Worm (Caenorhabditis elegans): ENCODE measurements around the gene ceh-20.
A peak's percentile ranks its signal among the peaks of the same experiment; 100 is the strongest.

Gene ceh-20

DNA sequence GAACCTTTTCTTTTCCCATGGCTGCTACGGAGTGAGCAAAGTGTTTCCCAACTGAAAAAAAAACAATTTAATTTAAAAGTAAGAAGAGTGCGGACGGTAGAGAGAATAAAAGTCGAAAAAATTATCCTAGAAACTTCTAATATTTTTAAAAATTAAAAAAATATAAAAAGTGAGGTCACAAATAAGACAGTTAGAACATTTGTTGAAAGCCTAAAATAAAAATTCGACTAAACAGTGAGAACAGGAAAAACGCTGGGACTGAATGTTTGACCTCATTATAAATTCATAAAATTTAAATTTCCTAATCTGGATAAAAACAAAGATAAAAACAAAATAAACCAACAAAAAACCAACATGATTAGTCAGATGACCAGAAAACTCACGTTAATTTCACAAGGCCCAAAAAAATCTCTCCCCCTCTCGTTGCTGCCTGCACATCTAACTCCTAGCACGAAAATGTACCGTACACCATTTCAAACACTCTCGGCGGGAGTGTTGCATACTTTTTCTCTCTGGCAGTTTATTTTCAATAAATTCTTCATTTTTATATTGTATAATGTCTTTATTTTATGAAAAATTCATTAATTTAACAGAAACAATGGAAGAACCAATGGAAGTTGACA is 7.9 kb upstream of the ceh-20 start, which contains the start of the genes eef-1A.1 and rfc-4 (continued):
- no peak for TF ChIP-seq dpff-1 (tag; optimal IDR thresholded peaks at IDR 0.05)
- peak; percentile 58 for TF ChIP-seq gei-17 (GFP tag; optimal IDR thresholded peaks at IDR 0.05)
- TF ChIP-seq madf-10 (tag; optimal IDR thresholded peaks at IDR 0.05): peak; percentile 68
- TF ChIP-seq F55B11.4 (tag; optimal IDR thresholded peaks at IDR 0.05; ENCODE audit: borderline replicate concordance, insufficient read depth): no peak
- TF ChIP-seq attf-3 (GFP tag; conservative IDR thresholded peaks at IDR 0.05): peak; percentile 91
- no peak for TF ChIP-seq zim-3 (tag; optimal IDR thresholded peaks at IDR 0.05)
- no peak for TF ChIP-seq aptf-3 (GFP tag; IDR thresholded peaks at IDR 0.05)
- no peak for TF ChIP-seq egl-18 (GFP tag; IDR thresholded peaks at IDR 0.05)
- no peak for TF ChIP-seq unc-62 (GFP tag; optimal IDR thresholded peaks at IDR 0.05)
- TF ChIP-seq ceh-100 (GFP tag; IDR thresholded peaks at IDR 0.05): peak; percentile 76
- no peak for TF ChIP-seq sea-2 (GFP tag; IDR thresholded peaks at IDR 0.05)
- TF ChIP-seq bed-2 (GFP tag; IDR thresholded peaks at IDR 0.05): no peak
- TF ChIP-seq Y53G8AR.9 (GFP tag; conservative IDR thresholded peaks at IDR 0.05): peak; percentile 81
- peak; percentile 68 for TF ChIP-seq hsf-1 (GFP tag; IDR thresholded peaks at IDR 0.05)
- TF ChIP-seq ama-1 (optimal IDR thresholded peaks at IDR 0.05): peak; percentile 61
- no peak for TF ChIP-seq ama-1 (GFP tag; optimal IDR thresholded peaks at IDR 0.05)
- TF ChIP-seq fkh-3 (tag; optimal IDR thresholded peaks at IDR 0.05): no peak
- TF ChIP-seq F52B5.7 (tag; optimal IDR thresholded peaks at IDR 0.05): no peak
- TF ChIP-seq atf-7 (tag; optimal IDR thresholded peaks at IDR 0.05): peak; percentile 57
- TF ChIP-seq C17E4.6 (GFP tag; IDR thresholded peaks at IDR 0.05): 0 out of 2 replicates have a peak, but pooled peaks have one; percentile 25
- TF ChIP-seq ekl-4 (GFP tag; IDR thresholded peaks at IDR 0.05): peak; percentile 93
- peak; percentile 98 for TF ChIP-seq lin-54 (GFP tag; optimal IDR thresholded peaks at IDR 0.05)
- peak; percentile 92 for TF ChIP-seq ZK185.1 (tag; optimal IDR thresholded peaks at IDR 0.05; ENCODE audit: poor library complexity, severe bottlenecking)
- TF ChIP-seq him-1 (tag; optimal IDR thresholded peaks at IDR 0.05): peak; percentile 60
- TF ChIP-seq B0261.1 (tag; optimal IDR thresholded peaks at IDR 0.05): peak; percentile 15
- TF ChIP-seq ztf-3 (GFP tag; optimal IDR thresholded peaks at IDR 0.05): no peak
- peak; percentile 18 for TF ChIP-seq die-1 (tag; optimal IDR thresholded peaks at IDR 0.05)
- TF ChIP-seq rec-8 (tag; optimal IDR thresholded peaks at IDR 0.05): no peak
- no peak for TF ChIP-seq F57C9.4 (tag; optimal IDR thresholded peaks at IDR 0.05)
- TF ChIP-seq egl-44 (GFP tag; IDR thresholded peaks at IDR 0.05): 0 out of 2 replicates have a peak, but pooled peaks have one; percentile 43
- TF ChIP-seq madf-8 (GFP tag; conservative IDR thresholded peaks at IDR 0.05): peak; percentile 66
- peak; percentile 61 for TF ChIP-seq snpc-1.1 (tag; optimal IDR thresholded peaks at IDR 0.05; ENCODE audit: insufficient read depth)

DNA sequence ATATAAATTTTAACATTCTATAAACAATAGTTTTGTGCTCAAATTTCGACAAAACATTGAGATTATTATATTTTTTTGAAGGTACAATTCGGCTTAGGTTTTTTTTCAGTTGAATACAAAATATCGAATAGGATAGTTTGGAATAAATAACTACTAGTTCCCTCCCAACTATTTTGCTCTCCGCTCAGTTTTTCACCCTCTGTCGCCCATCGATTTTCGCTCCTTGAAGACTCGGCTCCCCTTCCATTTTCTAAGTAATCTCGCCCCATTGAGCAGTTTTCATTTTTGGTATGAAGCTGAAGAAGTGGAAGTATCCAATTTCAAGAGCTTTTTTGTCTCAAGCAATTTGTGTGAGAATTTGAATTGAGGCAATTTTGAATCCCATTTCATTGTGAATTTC is 6.0 kb upstream of the ceh-20 start, which contains the start of gene F31E3.2:
TSS of gene F31E3.2 (plus strand) at position 301 of the 400 bp plus-strand sequence.
- TF ChIP-seq snpc-1.3 (tag; optimal IDR thresholded peaks at IDR 0.05; ENCODE audit: insufficient read depth) (no peak), die-1 (tag; optimal IDR thresholded peaks at IDR 0.05) (no peak), sea-2 (GFP tag; IDR thresholded peaks at IDR 0.05) (no peak), snpc-1.1 (tag; optimal IDR thresholded peaks at IDR 0.05; ENCODE audit: insufficient read depth) (no peak), nhr-80 (tag; optimal IDR thresholded peaks at IDR 0.05) (no peak), gei-17 (GFP tag; optimal IDR thresholded peaks at IDR 0.05) (no peak), lin-26 (GFP tag; IDR thresholded peaks at IDR 0.05) (no peak), snpc-3.4 (tag; optimal IDR thresholded peaks at IDR 0.05) (no peak), madf-6 (GFP tag; IDR thresholded peaks at IDR 0.05) (no peak), sdz-38 (tag; optimal IDR thresholded peaks at IDR 0.05) (no peak), zim-3 (tag; optimal IDR thresholded peaks at IDR 0.05) (no peak), D2030.7 (GFP tag; IDR thresholded peaks at IDR 0.05) (0 out of 2 replicates have a peak, but pooled peaks have one; percentile 22), C17E4.6 (GFP tag; IDR thresholded peaks at IDR 0.05) (0 out of 2 replicates have a peak, but pooled peaks have one; percentile 51), ekl-4 (GFP tag; IDR thresholded peaks at IDR 0.05) (no peak), let-526 (GFP tag; IDR thresholded peaks at IDR 0.05) (no peak), athp-1 (tag; optimal IDR thresholded peaks at IDR 0.05) (no peak), akir-1 (GFP tag; optimal IDR thresholded peaks at IDR 0.05) (no peak), efl-1 (GFP tag; optimal IDR thresholded peaks at IDR 0.05) (no peak), Y56A3A.18 (GFP tag; IDR thresholded peaks at IDR 0.05) (no peak), mcd-1 (GFP tag; IDR thresholded peaks at IDR 0.05) (no peak), nfyb-1 (GFP tag; IDR thresholded peaks at IDR 0.05) (no peak), C06A6.2 (GFP tag; conservative IDR thresholded peaks at IDR 0.05) (no peak), F55B11.4 (tag; optimal IDR thresholded peaks at IDR 0.05; ENCODE audit: borderline replicate concordance, insufficient read depth) (no peak), him-1 (tag; optimal IDR thresholded peaks at IDR 0.05) (peak; percentile 4)

All from whole organism, young adult.